Worm (Caenorhabditis elegans) whole organism, midembryonic: ENCODE data around the gene nhr-198.
"Not testable (repeated sequence)": the region's sequence is repeated elsewhere in the genome, so short reads cannot be mapped to it uniquely, and the experiment has no call there.

ENCODE experiments used
- T22C8.4 ChIP-seq: fragments of 200-800 bp; sonication (Bioruptor generic); IDR thresholded peaks from 2 replicates; pipeline ENCODE4 v1.3.6; 2022; ENCODE audit warnings: missing genetic modification characterization, missing compliant biosample characterization
- flt-1 ChIP-seq: fragments of 200-800 bp; sonication (Bioruptor generic); IDR thresholded peaks from 2 replicates; pipeline ENCODE4 v1.3.6; 2022; ENCODE audit warnings: missing genetic modification characterization, missing compliant biosample characterization
- med-1 ChIP-seq: sonication (generic microtip); optimal IDR thresholded peaks from 2 replicates; lab custom pipeline; 2017; ENCODE audit warnings: missing genetic modification characterization, mild to moderate bottlenecking, missing compliant biosample characterization, antibody characterized with exemption, missing genetic modification reagents; ENCODE audit not compliant: insufficient read depth
- ref-1 ChIP-seq: fragments of 200-800 bp; sonication (Bioruptor generic); conservative IDR thresholded peaks from 2 replicates; pipeline ENCODE4 v1.3.6; 2022; ENCODE audit warnings: missing genetic modification reagents, missing genetic modification characterization, missing compliant biosample characterization
- tab-1 ChIP-seq: fragments of 200-800 bp; sonication (Bioruptor generic); IDR thresholded peaks from 2 replicates; pipeline ENCODE4 v1.3.6; 2022; ENCODE audit warnings: missing genetic modification characterization, missing compliant biosample characterization
- ztf-23 ChIP-seq: fragments of 200-800 bp; sonication (Bioruptor generic); IDR thresholded peaks from 2 replicates; pipeline ENCODE4 v1.3.6; 2022; ENCODE audit warnings: missing genetic modification reagents, missing genetic modification characterization, missing compliant biosample characterization
- ztf-29 ChIP-seq: fragments of 200-800 bp; sonication (Bioruptor generic); IDR thresholded peaks from 2 replicates; pipeline ENCODE4 v1.3.6; 2022; ENCODE audit warnings: missing genetic modification reagents, missing genetic modification characterization, missing compliant biosample characterization

DNA sequence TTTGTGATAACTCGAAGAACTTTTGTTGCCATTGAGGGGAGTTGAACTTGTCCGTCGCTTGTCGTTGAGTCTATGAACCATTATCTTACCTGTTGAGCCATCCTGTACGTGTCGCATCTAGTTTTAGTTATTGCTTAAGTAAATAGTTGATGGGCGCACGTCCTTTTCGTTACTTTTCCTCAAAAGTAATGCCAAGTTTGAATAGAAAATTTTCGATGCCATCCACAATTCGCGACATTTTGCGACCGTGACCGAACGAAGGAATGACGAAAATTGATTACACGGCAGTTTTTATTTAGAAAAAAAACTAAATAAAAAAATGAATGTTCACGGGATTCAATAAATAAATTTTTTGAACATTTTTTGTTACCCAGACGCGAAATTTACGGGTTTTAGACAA lies 25.6 kb upstream of the nhr-198 start, which contains the start of gene F53E4.1:
- TF ChIP-seq flt-1 (GFP tag; lab: Robert Waterston, UW); T22C8.4; tab-1 (GFP tag; lab: Robert Waterston, UW); med-1 (GFP tag; lab: Kevin White, UChicago); ztf-23 (GFP tag; lab: Robert Waterston, UW); ztf-29; ref-1 (GFP tag; lab: Robert Waterston, UW): not testable (repeated sequence)
